Worm (Caenorhabditis elegans) whole organism, early embryonic: ENCODE measurements around the gene pgp-14.

Experiments used
- ama-1 ChIP-seq: fragments of 150-350 bp; optimal IDR thresholded peaks from 2 replicates; lab custom pipeline; 2014
- hmg-4 ChIP-seq: fragments of 200-800 bp; sonication (Bioruptor generic); optimal IDR thresholded peaks from 2 replicates; lab custom pipeline; 2018; ENCODE audit warnings: mild to moderate bottlenecking, missing genetic modification characterization, missing compliant biosample characterization

DNA sequence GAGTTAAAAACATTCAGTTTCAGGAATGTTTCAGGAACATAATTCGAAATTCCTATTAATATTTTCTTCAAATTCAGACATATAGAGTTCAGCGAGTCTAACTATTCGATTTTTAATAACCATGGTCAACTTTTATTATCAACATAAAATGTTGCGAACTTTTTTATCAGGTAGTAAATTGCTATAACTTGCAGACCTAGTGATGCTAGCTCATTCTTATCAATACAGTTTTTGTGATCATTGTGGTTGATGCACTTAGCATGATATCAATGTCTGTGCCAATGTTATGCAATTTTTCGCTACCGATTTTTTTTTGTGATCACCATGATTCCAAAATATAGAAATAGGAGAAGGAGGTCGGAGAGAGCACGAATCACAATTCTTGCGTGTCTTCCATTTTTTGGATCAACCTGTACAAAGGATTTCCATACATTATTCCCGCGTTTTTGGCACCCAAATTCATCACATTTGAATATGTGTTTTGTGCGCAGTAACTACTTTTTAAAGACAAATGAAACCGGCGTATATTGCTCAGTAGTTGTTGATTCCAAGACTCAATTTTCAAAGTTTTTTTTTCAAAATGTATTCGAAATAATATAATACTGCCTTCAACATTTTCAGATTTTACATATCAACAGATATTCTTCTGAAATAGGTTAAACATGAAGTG lies 18.1 kb downstream of the pgp-14 start, which contains the start of gene pgp-12:
- no peak for TF ChIP-seq hmg-4 (GFP tag; lab: Kevin White, UChicago)
- TF ChIP-seq ama-1 (lab: Kevin White, UChicago): no peak
